Fruit fly (Drosophila melanogaster) whole organism, embryonic: Measurements from ENCODE around the gene kirre.

Experiments used
- Atf-2 ChIP-seq: fragments of 200-800 bp; sonication (Bioruptor generic); optimal IDR thresholded peaks from 2 replicates; lab custom pipeline; 2016; ENCODE audit warnings: missing biosample characterization, missing genetic modification characterization
- Atf3 ChIP-seq: fragments of 200-800 bp; sonication (Bioruptor generic); optimal IDR thresholded peaks from 3 replicates; lab custom pipeline; 2016; ENCODE audit warnings: missing biosample characterization, missing genetic modification characterization
- B-H2 ChIP-seq: fragments of 200-800 bp; sonication (Bioruptor generic); optimal IDR thresholded peaks from 2 replicates; lab custom pipeline; 2018; ENCODE audit warnings: missing biosample characterization, mild to moderate bottlenecking, missing genetic modification characterization
- Blimp-1 ChIP-seq: fragments of 200-800 bp; sonication (Bioruptor generic); optimal IDR thresholded peaks from 3 replicates; lab custom pipeline; 2018; ENCODE audit warnings: missing biosample characterization, missing genetic modification characterization, mild to moderate bottlenecking, moderate library complexity, missing genetic modification reagents
- Bteb2 ChIP-seq: fragments of 200-800 bp; sonication (Bioruptor generic); optimal IDR thresholded peaks from 2 replicates; lab custom pipeline; 2016; ENCODE audit warnings: missing biosample characterization, missing genetic modification characterization
- CG10147 ChIP-seq: fragments of 200-800 bp; sonication (Bioruptor generic); optimal IDR thresholded peaks from 2 replicates; lab custom pipeline; 2019; ENCODE audit warnings: missing biosample characterization, mild to moderate bottlenecking, missing genetic modification characterization, moderate library complexity
- CG13775 ChIP-seq: fragments of 200-800 bp; sonication (Bioruptor generic); optimal IDR thresholded peaks from 3 replicates; lab custom pipeline; 2017; ENCODE audit warnings: missing biosample characterization, mild to moderate bottlenecking, missing genetic modification characterization
- CG17385 ChIP-seq: fragments of 200-800 bp; sonication (Bioruptor generic); optimal IDR thresholded peaks from 3 replicates; lab custom pipeline; 2018; ENCODE audit warnings: missing biosample characterization, mild to moderate bottlenecking, missing genetic modification characterization
- CG17612 ChIP-seq: fragments of 200-800 bp; sonication (Bioruptor generic); IDR thresholded peaks from 2 replicates; pipeline ENCODE4 v1.3.6; 2022; ENCODE audit warnings: missing biosample characterization, missing genetic modification characterization
- CG17829 ChIP-seq: fragments of 200-800 bp; optimal IDR thresholded peaks from 2 replicates; lab custom pipeline; 2019; ENCODE audit warnings: missing biosample characterization, mild to moderate bottlenecking, missing genetic modification characterization, moderate library complexity
- CG18599 ChIP-seq: fragments of 200-800 bp; sonication (Bioruptor generic); optimal IDR thresholded peaks from 3 replicates; lab custom pipeline; 2017; ENCODE audit warnings: missing biosample characterization, missing genetic modification characterization, mild to moderate bottlenecking, moderate library complexity, missing genetic modification reagents
- CG2120 ChIP-seq: fragments of 200-800 bp; sonication (Bioruptor generic); optimal IDR thresholded peaks from 3 replicates; lab custom pipeline; 2016; ENCODE audit warnings: missing biosample characterization, missing genetic modification characterization
- CG2712 ChIP-seq: fragments of 200-800 bp; optimal IDR thresholded peaks from 3 replicates; lab custom pipeline; 2019; ENCODE audit warnings: missing biosample characterization, mild to moderate bottlenecking, missing genetic modification characterization, moderate library complexity
- CG31388 ChIP-seq: fragments of 200-800 bp; sonication (Bioruptor generic); optimal IDR thresholded peaks from 2 replicates; lab custom pipeline; 2016; ENCODE audit warnings: missing biosample characterization, missing genetic modification characterization
- CG31441 ChIP-seq: fragments of 200-800 bp; sonication (Bioruptor generic); IDR thresholded peaks from 2 replicates; pipeline ENCODE4 v1.3.6; 2022; ENCODE audit warnings: missing biosample characterization, missing genetic modification characterization
- CG3847 ChIP-seq: fragments of 200-800 bp; sonication (Bioruptor generic); IDR thresholded peaks from 2 replicates; pipeline ENCODE4 v1.3.6; 2022; ENCODE audit warnings: missing biosample characterization, missing genetic modification characterization
- CG6813 ChIP-seq: fragments of 200-800 bp; sonication (Bioruptor generic); optimal IDR thresholded peaks from 2 replicates; lab custom pipeline; 2017; ENCODE audit warnings: missing biosample characterization, missing genetic modification characterization, mild to moderate bottlenecking, moderate library complexity, missing genetic modification reagents
- CG7556 ChIP-seq: fragments of 200-800 bp; sonication (Bioruptor generic); optimal IDR thresholded peaks from 2 replicates; lab custom pipeline; 2017; ENCODE audit warnings: missing biosample characterization, mild to moderate bottlenecking, missing genetic modification characterization
- CG8290 ChIP-seq, 3 experiments: fragments of 200-800 bp; sonication (Bioruptor generic); optimal IDR thresholded peaks; 2 replicates each; lab custom pipeline; 2016 to 2019; ENCODE audit warnings: missing biosample characterization in 3 of 3, missing genetic modification characterization in 3 of 3, mild to moderate bottlenecking in 2 of 3, moderate library complexity in 1 of 3
- D19A ChIP-seq: fragments of 200-800 bp; optimal IDR thresholded peaks from 3 replicates; lab custom pipeline; 2019; ENCODE audit warnings: missing biosample characterization, mild to moderate bottlenecking, missing genetic modification characterization, moderate library complexity
- Fer3 ChIP-seq: fragments of 200-800 bp; sonication (Bioruptor generic); optimal IDR thresholded peaks from 2 replicates; lab custom pipeline; 2018; ENCODE audit warnings: missing biosample characterization, mild to moderate bottlenecking, missing genetic modification characterization, moderate library complexity
- Hand ChIP-seq: fragments of 200-800 bp; sonication (Bioruptor generic); optimal IDR thresholded peaks from 2 replicates; lab custom pipeline; 2017; ENCODE audit warnings: mild to moderate bottlenecking, missing biosample characterization, missing genetic modification reagents, missing genetic modification characterization
- Hr3 ChIP-seq: fragments of 200-800 bp; sonication (Bioruptor generic); optimal IDR thresholded peaks from 3 replicates; lab custom pipeline; 2016; ENCODE audit warnings: missing biosample characterization, missing genetic modification characterization
- MESR4 ChIP-seq: fragments of 200-800 bp; sonication (Bioruptor generic); optimal IDR thresholded peaks from 2 replicates; lab custom pipeline; 2018; ENCODE audit warnings: missing biosample characterization, mild to moderate bottlenecking, missing genetic modification characterization, moderate library complexity
- Mrtf ChIP-seq: fragments of 200-800 bp; sonication (Bioruptor generic); IDR thresholded peaks from 3 replicates; pipeline ENCODE4 v1.3.6; 2022; ENCODE audit warnings: missing biosample characterization, missing genetic modification characterization
- NC2β ChIP-seq: fragments of 200-800 bp; sonication (Bioruptor generic); optimal IDR thresholded peaks from 2 replicates; lab custom pipeline; 2016; ENCODE audit warnings: missing biosample characterization, missing genetic modification characterization
- Opbp ChIP-seq: fragments of 200-800 bp; sonication (Bioruptor generic); IDR thresholded peaks from 3 replicates; pipeline ENCODE4 v1.3.6; 2022; ENCODE audit warnings: missing biosample characterization, missing genetic modification characterization; ENCODE audit not compliant: partially characterized antibody
- Scr ChIP-seq: fragments of 200-800 bp; sonication (Bioruptor generic); IDR thresholded peaks from 2 replicates; pipeline ENCODE4 v1.3.6; 2022; ENCODE audit warnings: missing biosample characterization, missing genetic modification characterization; ENCODE audit not compliant: partially characterized antibody
- Vsx1 ChIP-seq: fragments of 200-800 bp; sonication (Bioruptor generic); optimal IDR thresholded peaks from 2 replicates; lab custom pipeline; 2017; ENCODE audit warnings: missing biosample characterization, mild to moderate bottlenecking, missing genetic modification characterization, missing genetic modification reagents
- abd-A ChIP-seq: fragments of 200-800 bp; sonication (Bioruptor generic); optimal IDR thresholded peaks from 3 replicates; lab custom pipeline; 2019; ENCODE audit warnings: missing biosample characterization, mild to moderate bottlenecking, missing genetic modification characterization, moderate library complexity
- amos ChIP-seq: fragments of 200-800 bp; sonication (Bioruptor generic); IDR thresholded peaks from 2 replicates; pipeline ENCODE4 v1.3.6; 2022; ENCODE audit warnings: missing biosample characterization, missing genetic modification characterization; ENCODE audit not compliant: partially characterized antibody
- ash1 ChIP-seq: fragments of 200-800 bp; sonication (Bioruptor generic); optimal IDR thresholded peaks from 2 replicates; lab custom pipeline; 2018; ENCODE audit warnings: missing biosample characterization, mild to moderate bottlenecking, missing genetic modification characterization
- dati ChIP-seq: fragments of 200-800 bp; sonication (Bioruptor generic); IDR thresholded peaks from 2 replicates; pipeline ENCODE4 v1.3.6; 2022; ENCODE audit warnings: missing biosample characterization, missing genetic modification characterization
- exex ChIP-seq: fragments of 200-800 bp; sonication (Bioruptor generic); optimal IDR thresholded peaks from 4 replicates; lab custom pipeline; 2018; ENCODE audit warnings: missing biosample characterization, mild to moderate bottlenecking, missing genetic modification characterization, moderate library complexity
- kni ChIP-seq: fragments of 200-800 bp; sonication (Bioruptor generic); optimal IDR thresholded peaks from 3 replicates; lab custom pipeline; 2017; ENCODE audit warnings: mild to moderate bottlenecking, missing biosample characterization, missing genetic modification reagents, missing genetic modification characterization
- lbe ChIP-seq: fragments of 200-800 bp; sonication (Bioruptor generic); optimal IDR thresholded peaks from 2 replicates; lab custom pipeline; 2016; ENCODE audit warnings: missing biosample characterization, mild to moderate bottlenecking, missing genetic modification characterization
- odd ChIP-seq: fragments of 200-800 bp; sonication (Bioruptor generic); optimal IDR thresholded peaks from 2 replicates; lab custom pipeline; 2017; ENCODE audit warnings: missing biosample characterization, mild to moderate bottlenecking, missing genetic modification characterization
- onecut ChIP-seq: fragments of 200-800 bp; sonication (Bioruptor generic); IDR thresholded peaks from 2 replicates; pipeline ENCODE4 v1.3.6; 2022; ENCODE audit warnings: missing biosample characterization, missing genetic modification characterization
- p53 ChIP-seq: fragments of 200-800 bp; sonication (Bioruptor generic); optimal IDR thresholded peaks from 2 replicates; lab custom pipeline; 2016; ENCODE audit warnings: missing biosample characterization, missing genetic modification characterization
- phol ChIP-seq: fragments of 200-800 bp; sonication (Bioruptor generic); optimal IDR thresholded peaks from 3 replicates; lab custom pipeline; 2018; ENCODE audit warnings: missing biosample characterization, mild to moderate bottlenecking, missing genetic modification characterization, moderate library complexity
- sqz ChIP-seq: fragments of 200-800 bp; sonication (Bioruptor generic); optimal IDR thresholded peaks from 3 replicates; lab custom pipeline; 2018; ENCODE audit warnings: missing biosample characterization, mild to moderate bottlenecking, missing genetic modification characterization
- sr ChIP-seq: fragments of 200-800 bp; sonication (Bioruptor generic); IDR thresholded peaks from 3 replicates; pipeline ENCODE4 v1.3.6; 2022; ENCODE audit warnings: missing biosample characterization, missing genetic modification characterization
- tap ChIP-seq: fragments of 200-800 bp; optimal IDR thresholded peaks from 3 replicates; lab custom pipeline; 2019; ENCODE audit warnings: missing biosample characterization, mild to moderate bottlenecking, missing genetic modification characterization, moderate library complexity
- tll ChIP-seq, 2 experiments: fragments of 200-800 bp in 1 of 2; fragments of >200 bp in 1 of 2; sonication (Bioruptor generic) in 1 of 2; optimal IDR thresholded peaks; 2 replicates each; lab custom pipeline; 2017 to 2019; ENCODE audit warnings: missing biosample characterization in 2 of 2, missing genetic modification characterization in 2 of 2, mild to moderate bottlenecking in 1 of 2, moderate library complexity in 1 of 2
- vnd ChIP-seq: fragments of 200-800 bp; sonication (Bioruptor generic); IDR thresholded peaks from 3 replicates; pipeline ENCODE4 v1.3.6; 2022; ENCODE audit warnings: missing biosample characterization, missing genetic modification characterization; ENCODE audit not compliant: partially characterized antibody
- wdn ChIP-seq: fragments of 200-800 bp; sonication (Bioruptor generic); IDR thresholded peaks from 2 replicates; pipeline ENCODE4 v1.3.6; 2022; ENCODE audit warnings: missing biosample characterization, missing genetic modification characterization
- z ChIP-seq: fragments of 200-800 bp; sonication (Bioruptor generic); IDR thresholded peaks from 3 replicates; pipeline ENCODE4 v1.3.6; 2022; ENCODE audit warnings: missing biosample characterization, missing genetic modification characterization

The kirre gene

DNA sequence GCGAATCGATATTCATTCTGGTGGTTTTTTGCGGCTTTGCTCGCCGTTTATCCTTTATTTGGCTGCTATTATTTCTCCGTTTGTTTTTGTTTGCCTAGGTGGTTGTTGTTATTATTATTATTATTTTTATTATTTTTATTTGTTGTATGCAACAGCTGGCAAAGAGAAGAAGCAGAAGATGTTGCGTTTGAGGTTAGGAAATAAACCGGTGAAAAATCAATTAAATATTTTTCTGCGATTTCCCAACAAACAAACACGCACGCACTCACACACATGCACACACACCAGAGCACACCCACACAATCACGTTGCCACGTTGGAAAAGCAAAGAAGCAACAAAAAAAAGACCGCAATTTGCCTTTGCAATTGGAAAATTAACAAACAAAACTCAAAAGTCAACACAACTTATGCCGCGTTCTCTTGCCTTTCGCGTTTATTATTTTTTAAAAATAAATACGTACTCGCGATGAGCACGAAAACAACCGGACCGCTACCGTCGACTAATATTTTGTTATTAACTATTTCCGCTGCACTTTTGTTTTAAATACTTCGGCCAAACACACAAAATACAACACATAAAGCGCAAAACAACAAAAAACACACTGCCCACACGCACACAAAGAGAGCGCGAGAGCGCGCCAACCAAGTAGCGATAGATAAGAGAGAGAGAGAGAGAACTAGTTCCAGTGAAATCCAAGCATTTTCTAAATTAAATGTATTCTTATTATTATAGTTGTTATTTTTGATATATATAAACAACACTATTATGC is 49.3 kb downstream of the kirre start (continued):
- TF ChIP-seq kni (GFP tag; lab: Kevin White, UChicago) (peak; percentile 23), odd (no peak), CG3847 (no peak), Atf3 (GFP tag; lab: Kevin White, UChicago) (no peak), CG17612 (no peak), tap (tag; lab: Kevin White, UChicago) (no peak), CG2120 (GFP tag; lab: Kevin White, UChicago) (no peak), Opbp (GFP tag; lab: Robert Waterston, UW) (no peak), tll (GFP tag; optimal IDR thresholded peaks at IDR 0.05; lab: Kevin White, UChicago) (peak in 1 of 2 experiments; percentile 33), wdn (GFP tag; lab: Robert Waterston, UW) (no peak), sr (0 out of 3 replicates have a peak, but pooled peaks have one; percentile 6), Hr3 (GFP tag; lab: Kevin White, UChicago) (no peak), NC2β (GFP tag; lab: Kevin White, UChicago) (no peak), vnd (GFP tag; lab: Robert Waterston, UW) (no peak), CG31388 (GFP tag; lab: Kevin White, UChicago) (no peak), ash1 (GFP tag; lab: Kevin White, UChicago) (no peak), CG18599 (GFP tag; lab: Kevin White, UChicago) (peak; percentile 10), Fer3 (tag; lab: Kevin White, UChicago) (no peak), onecut (GFP tag; lab: Robert Waterston, UW) (peak; percentile 75), CG7556 (GFP tag; lab: Kevin White, UChicago) (peak; percentile 16), Atf-2 (GFP tag; lab: Kevin White, UChicago) (no peak), sqz (GFP tag; lab: Kevin White, UChicago) (peak; percentile 30), CG13775 (GFP tag; lab: Kevin White, UChicago) (peak; percentile 35), CG17385 (peak; percentile 34), Blimp-1 (GFP tag; lab: Kevin White, UChicago) (no peak), CG8290 (GFP tag; optimal IDR thresholded peaks at IDR 0.05; lab: Kevin White, UChicago) (no peak), CG8290 (tag; optimal IDR thresholded peaks at IDR 0.05; lab: Kevin White, UChicago) (no peak)

DNA sequence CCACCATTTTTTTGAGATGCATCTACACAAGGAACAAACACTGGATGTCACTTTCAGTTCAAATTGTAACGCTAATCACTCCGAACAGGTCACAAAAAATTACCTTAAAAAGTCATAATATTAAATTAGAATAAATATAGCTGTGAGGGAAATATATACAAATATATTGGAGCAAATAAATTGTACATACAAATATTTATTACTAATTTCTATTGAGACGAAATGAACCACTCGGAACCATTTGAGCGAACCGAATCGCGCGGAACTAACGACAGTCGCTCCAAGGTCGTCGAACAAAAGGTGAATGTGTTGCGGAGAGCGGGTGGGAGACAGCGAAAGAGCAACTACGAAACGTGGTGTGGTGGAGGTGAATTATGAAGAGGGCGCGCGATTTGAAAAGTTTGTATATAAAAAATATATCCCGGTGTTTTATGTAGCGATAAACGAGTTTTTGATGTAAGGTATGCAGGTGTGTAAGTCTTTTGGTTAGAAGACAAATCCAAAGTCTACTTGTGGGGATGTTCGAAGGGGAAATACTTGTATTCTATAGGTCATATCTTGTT is 50.0 kb downstream of the kirre start, which contains the start of gene CG32795:
TSS of gene CG32795 (minus strand) at position 513 of the 563 bp plus-strand sequence.
- TF ChIP-seq phol (peak; percentile 40), Mrtf (GFP tag; lab: Robert Waterston, UW) (no peak), D19A (tag; lab: Kevin White, UChicago) (peak; percentile 43), CG6813 (GFP tag; lab: Kevin White, UChicago) (peak; percentile 7), CG10147 (peak; percentile 58), Scr (GFP tag; lab: Robert Waterston, UW) (peak; percentile 30), abd-A (tag; lab: Kevin White, UChicago) (peak; percentile 73), B-H2 (GFP tag; lab: Kevin White, UChicago) (peak; percentile 0), dati (no peak), Hand (GFP tag; lab: Kevin White, UChicago) (no peak), MESR4 (no peak), Bteb2 (GFP tag; lab: Kevin White, UChicago) (no peak), Vsx1 (GFP tag; lab: Kevin White, UChicago) (peak; percentile 28), CG17829 (tag; lab: Kevin White, UChicago) (peak; percentile 35), p53 (GFP tag; lab: Kevin White, UChicago) (no peak), CG2712 (tag; lab: Kevin White, UChicago) (peak; percentile 51), z (GFP tag; lab: Robert Waterston, UW) (no peak), lbe (GFP tag; lab: Kevin White, UChicago) (peak; percentile 12), CG31441 (peak; percentile 45), exex (peak; percentile 28), amos (GFP tag; lab: Robert Waterston, UW) (peak; percentile 55; the same call in 1 of the 2 replicates)
